Worm (Caenorhabditis elegans) whole organism, L3 larva: ENCODE data around the gene F13A7.11.

Experiments
- eor-1 ChIP-seq, 2 experiments: fragments of 150-350 bp; optimal IDR thresholded peaks; 2 replicates each; lab custom pipeline; 2014 to 2018; ENCODE audit warnings: missing biosample characterization in 2 of 2, missing genetic modification characterization in 2 of 2
- mml-1 ChIP-seq: fragments of 150-350 bp; sonication (generic microtip); optimal IDR thresholded peaks from 3 replicates; lab custom pipeline; 2014; ENCODE audit warnings: missing biosample characterization, missing genetic modification characterization
- nhr-76 ChIP-seq: fragments of 150-350 bp; sonication (generic microtip); optimal IDR thresholded peaks from 5 replicates; lab custom pipeline; 2014; ENCODE audit warnings: missing biosample characterization, missing genetic modification characterization
- sea-2 ChIP-seq: fragments of 150-350 bp; sonication (generic microtip); optimal IDR thresholded peaks from 4 replicates; lab custom pipeline; 2014; ENCODE audit warnings: missing biosample characterization, missing genetic modification reagents, missing genetic modification characterization
- snpc-4 ChIP-seq: fragments of 150-350 bp; optimal IDR thresholded peaks from 2 replicates; lab custom pipeline; 2014; ENCODE audit warnings: missing biosample characterization, missing genetic modification characterization
- tbx-2 ChIP-seq: sonication (generic microtip); optimal IDR thresholded peaks from 2 replicates; lab custom pipeline; 2016; ENCODE audit warnings: mild to moderate bottlenecking, missing genetic modification characterization, missing compliant biosample characterization
- unc-62 ChIP-seq: fragments of 150-350 bp; sonication (generic microtip); optimal IDR thresholded peaks from 4 replicates; lab custom pipeline; 2014; ENCODE audit warnings: missing biosample characterization, missing genetic modification reagents, missing genetic modification characterization
- ztf-11 ChIP-seq: fragments of 150-350 bp; optimal IDR thresholded peaks from 2 replicates; lab custom pipeline; 2014; ENCODE audit warnings: missing biosample characterization, missing genetic modification characterization
- ztf-4 ChIP-seq: fragments of 150-350 bp; optimal IDR thresholded peaks from 2 replicates; lab custom pipeline; 2014; ENCODE audit warnings: missing biosample characterization, missing genetic modification characterization

DNA sequence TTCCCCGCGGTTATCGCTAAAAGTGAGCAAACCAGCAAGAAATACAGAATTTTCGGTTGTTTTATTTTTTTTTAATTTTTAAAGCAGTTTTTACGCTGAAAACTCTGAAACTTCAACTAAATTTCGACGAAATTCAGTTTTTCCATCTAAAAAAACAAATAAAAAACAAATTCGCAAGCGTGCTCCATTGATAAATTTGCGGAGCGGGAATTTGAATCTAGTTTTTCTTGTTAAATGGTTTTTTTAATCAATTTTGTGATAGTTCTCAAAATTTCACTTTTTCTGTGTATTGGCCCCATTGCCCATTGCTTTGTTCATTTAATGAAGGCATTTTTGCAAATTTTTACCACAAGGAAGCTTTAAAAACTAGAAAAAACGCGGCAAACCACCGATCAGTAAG, 38.3 kb downstream of the F13A7.11 start:
- TF ChIP-seq ztf-4 (tag; lab: Kevin White, UChicago) (no peak), ztf-11 (tag; lab: Kevin White, UChicago) (no peak), tbx-2 (tag; lab: Kevin White, UChicago) (no peak), snpc-4 (tag; lab: Kevin White, UChicago) (no peak), unc-62 (GFP tag; lab: Kevin White, UChicago) (no peak), eor-1 (tag; optimal IDR thresholded peaks at IDR 0.05; lab: Kevin White, UChicago) (no peak), sea-2 (GFP tag; lab: Kevin White, UChicago) (no peak), nhr-76 (no peak), mml-1 (tag; lab: Kevin White, UChicago) (no peak)
